Fruit fly (Drosophila melanogaster): ENCODE measurements around the gene CG43902.

DNA sequence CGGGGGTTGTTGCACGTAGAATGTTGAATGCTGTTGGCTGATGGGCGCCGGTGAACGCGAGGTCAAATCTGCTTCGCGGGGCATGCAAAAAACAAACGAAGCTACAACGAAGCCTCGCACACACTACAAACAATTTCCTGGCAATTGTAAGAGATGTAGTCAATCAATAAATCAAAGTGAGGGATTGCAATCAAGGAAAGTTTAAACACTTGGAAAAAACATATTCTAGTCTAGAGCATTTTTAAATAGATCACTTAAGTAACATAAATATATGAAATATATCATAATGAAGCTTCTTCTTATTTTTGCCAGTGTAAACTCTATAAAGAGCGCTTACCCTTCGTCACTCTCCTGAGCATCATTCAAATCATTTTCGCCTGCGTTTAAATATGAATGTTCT, 20.6 kb upstream of the CG43902 start:
- TF ChIP-seq psq (optimal IDR thresholded peaks at IDR 0.05) (no peak), h (optimal IDR thresholded peaks at IDR 0.05) (no peak)
